Worm (Caenorhabditis elegans): Measurements from ENCODE around the gene srh-231.

srh-231 gene

DNA sequence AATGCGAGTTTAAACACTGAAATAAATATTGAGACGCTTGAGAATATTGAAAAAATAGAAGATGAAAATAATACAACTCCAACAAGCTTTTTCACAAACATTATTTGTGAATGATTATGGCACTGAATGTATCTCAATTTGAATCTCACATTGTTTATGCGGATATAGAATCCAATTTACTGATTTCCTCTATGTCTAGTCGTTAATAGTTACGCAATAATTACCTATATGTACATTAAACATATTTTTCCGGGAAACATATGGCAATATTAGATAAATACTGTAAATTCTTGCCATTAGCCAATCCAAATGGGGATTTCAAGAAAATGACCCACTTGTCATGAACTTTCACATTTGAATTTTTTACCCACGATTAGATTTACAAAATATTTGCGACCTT, 43.3 kb upstream of the srh-231 start, which contains the start of gene srx-9:
Gene srx-9, minus strand, starts transcription at position 101 of the 400 bp plus-strand sequence.
- no peak for TF ChIP-seq dmd-9 (GFP tag; IDR thresholded peaks at IDR 0.05)
- TF ChIP-seq unc-62 (GFP tag; optimal IDR thresholded peaks at IDR 0.05 in 1 of 2) = peak in 1 of 2 experiments; percentile 2
- TF ChIP-seq unc-62 (tag; optimal IDR thresholded peaks at IDR 0.05) = no peak

- no peak for TF ChIP-seq daf-16 (GFP tag; optimal IDR thresholded peaks at IDR 0.05)
- peak; percentile 59 for TF ChIP-seq daf-16 (tag; optimal IDR thresholded peaks at IDR 0.05)
- no peak for TF ChIP-seq R02D3.7 (tag; optimal IDR thresholded peaks at IDR 0.05)
- peak; percentile 24 for TF ChIP-seq dve-1 (tag; optimal IDR thresholded peaks at IDR 0.05; ENCODE audit: insufficient read depth)
- peak; percentile 26 for TF ChIP-seq nhr-28 (tag; optimal IDR thresholded peaks at IDR 0.05)
- TF ChIP-seq pqm-1 (tag; optimal IDR thresholded peaks at IDR 0.05) = peak; percentile 77
Measured at ce11 chrV:7391933-7392332, 39.9 kb upstream of the srh-231 start, which contains the start of gene fbxa-105. Gene fbxa-105 (minus strand): TSS chrV:7392029.

- no peak for TF ChIP-seq Y5F2A.4 (GFP tag; optimal IDR thresholded peaks at IDR 0.05)
- TF ChIP-seq ceh-32 (tag; optimal IDR thresholded peaks at IDR 0.05; ENCODE audit: poor library complexity) = no peak
- no peak for TF ChIP-seq ama-1 (optimal IDR thresholded peaks at IDR 0.05)
- no peak for TF ChIP-seq zip-2 (tag; optimal IDR thresholded peaks at IDR 0.05)
- TF ChIP-seq nhr-76 (tag; optimal IDR thresholded peaks at IDR 0.05) = no peak
- TF ChIP-seq fkh-10 (GFP tag; optimal IDR thresholded peaks at IDR 0.05) = no peak
Measured at ce11 chrV:7389771-7390170, 37.7 kb upstream of the srh-231 start, which contains the start of gene C02H6.1. Gene C02H6.1 (minus strand): TSS chrV:7389871.

ce11 chrV:7387755-7388154, 35.7 kb upstream of the srh-231 start, which contains the start of gene C02H6.3:
Gene C02H6.3 (minus strand): TSS chrV:7387855.
- TF ChIP-seq zag-1 (tag; optimal IDR thresholded peaks at IDR 0.05) (no peak), F37D6.2 (tag; optimal IDR thresholded peaks at IDR 0.05) (no peak), nhr-11 (tag; optimal IDR thresholded peaks at IDR 0.05) (no peak), ceh-20 (GFP tag; IDR thresholded peaks at IDR 0.05) (no peak), tag-97 (GFP tag; IDR thresholded peaks at IDR 0.05) (no peak), F10B5.3 (tag; optimal IDR thresholded peaks at IDR 0.05) (no peak), saeg-2 (GFP tag; IDR thresholded peaks at IDR 0.05) (no peak), fkh-10 (GFP tag; optimal IDR thresholded peaks at IDR 0.05) (no peak), T26A8.4 (GFP tag; IDR thresholded peaks at IDR 0.05) (no peak), aly-2 (tag; optimal IDR thresholded peaks at IDR 0.05) (no peak), F49E8.2 (tag; optimal IDR thresholded peaks at IDR 0.05; ENCODE audit: borderline replicate concordance) (no peak), mxl-2 (GFP tag; conservative IDR thresholded peaks at IDR 0.05) (no peak), duxl-1 (tag; optimal IDR thresholded peaks at IDR 0.05; ENCODE audit: poor library complexity) (no peak), nhr-10 (tag; optimal IDR thresholded peaks at IDR 0.05) (no peak), zfp-2 (tag; optimal IDR thresholded peaks at IDR 0.05) (no peak), zfp-3 (GFP tag; conservative IDR thresholded peaks at IDR 0.05) (no peak)

DNA sequence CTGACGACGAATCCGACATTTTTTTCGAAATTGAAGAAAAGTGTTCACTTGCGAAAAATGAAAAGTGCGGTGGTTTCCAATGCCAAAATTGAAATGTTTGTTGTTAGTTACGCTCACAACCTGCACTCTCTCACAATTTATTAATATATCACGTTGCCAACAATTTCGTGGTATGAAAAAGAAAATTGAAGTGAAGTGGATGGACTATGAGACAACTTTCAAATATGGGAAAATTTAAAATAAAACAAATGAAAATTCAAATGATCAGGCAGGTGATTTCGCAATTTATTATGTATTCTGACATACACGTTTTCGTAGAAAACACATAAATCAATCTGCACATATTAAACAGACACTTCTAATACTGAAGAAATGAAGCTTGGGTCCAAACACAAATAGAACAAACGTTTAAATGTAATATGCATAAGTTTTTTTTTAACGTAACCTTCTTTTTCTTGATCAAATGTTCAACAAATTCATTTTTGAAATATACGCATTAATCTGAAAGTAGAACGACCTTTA, 34.1 kb upstream of the srh-231 start, which contains the start of gene srp-6:
Gene srp-6, minus strand, starts transcription at position 51 of the 522 bp plus-strand sequence.
- TF ChIP-seq ama-1 (optimal IDR thresholded peaks at IDR 0.05) (no peak), lin-1 (GFP tag; IDR thresholded peaks at IDR 0.05) (no peak), dve-1 (tag; optimal IDR thresholded peaks at IDR 0.05; ENCODE audit: insufficient read depth) (peak; percentile 10), nhr-76 (tag; optimal IDR thresholded peaks at IDR 0.05) (no peak), nhr-11 (tag; optimal IDR thresholded peaks at IDR 0.05) (peak; percentile 9), aha-1 (tag) (no peak), unc-62 (GFP tag; optimal IDR thresholded peaks at IDR 0.05 in 1 of 2) (peak in 1 of 2 experiments; percentile 66), unc-62 (tag; optimal IDR thresholded peaks at IDR 0.05) (no peak), ceh-44 (GFP tag; IDR thresholded peaks at IDR 0.05) (no peak), ceh-32 (tag; optimal IDR thresholded peaks at IDR 0.05; ENCODE audit: poor library complexity) (no peak), ZK337.2 (GFP tag; IDR thresholded peaks at IDR 0.05) (no peak), Y75B8A.6 (GFP tag; IDR thresholded peaks at IDR 0.05) (no peak), mes-2 (tag; optimal IDR thresholded peaks at IDR 0.05; ENCODE audit: poor library complexity, severe bottlenecking) (no peak), hlh-11 (tag; optimal IDR thresholded peaks at IDR 0.05) (no peak), lin-15B (tag; optimal IDR thresholded peaks at IDR 0.05) (no peak)
